Worm (Caenorhabditis elegans) whole organism, late embryonic: ENCODE data around the gene Y19D2B.1.
"Not testable (repeated sequence)": the region's sequence is repeated elsewhere in the genome, so short reads cannot be mapped to it uniquely, and the experiment has no call there.

Experiments used
- C08G9.2 ChIP-seq: sonication (generic microtip); optimal IDR thresholded peaks from 2 replicates; lab custom pipeline; 2016; ENCODE audit warnings: mild to moderate bottlenecking, missing genetic modification characterization, moderate library complexity, missing compliant biosample characterization
- K09A11.1 ChIP-seq: sonication (generic microtip); optimal IDR thresholded peaks from 2 replicates; lab custom pipeline; 2017; ENCODE audit warnings: antibody characterized with exemption, mild to moderate bottlenecking, missing genetic modification characterization, missing compliant biosample characterization; ENCODE audit not compliant: insufficient read depth
- Y22D7AL.16 ChIP-seq: sonication (generic microtip); optimal IDR thresholded peaks from 2 replicates; lab custom pipeline; 2016; ENCODE audit warnings: missing genetic modification characterization, missing compliant biosample characterization
- ahr-1 ChIP-seq: sonication (generic microtip); optimal IDR thresholded peaks from 2 replicates; lab custom pipeline; 2016; ENCODE audit warnings: missing genetic modification characterization, missing compliant biosample characterization
- ama-1 ChIP-seq: fragments of 150-350 bp; optimal IDR thresholded peaks from 2 replicates; lab custom pipeline; 2014
- ceh-18 ChIP-seq: sonication (generic microtip); optimal IDR thresholded peaks from 2 replicates; lab custom pipeline; 2016; ENCODE audit warnings: missing genetic modification characterization, missing compliant biosample characterization
- ceh-24 ChIP-seq: sonication (generic microtip); optimal IDR thresholded peaks from 2 replicates; lab custom pipeline; 2016; ENCODE audit warnings: mild to moderate bottlenecking, missing genetic modification characterization, missing compliant biosample characterization
- ceh-30 ChIP-seq: fragments of 150-350 bp; optimal IDR thresholded peaks from 2 replicates; lab custom pipeline; 2014; ENCODE audit warnings: missing biosample characterization, missing genetic modification characterization
- ceh-31 ChIP-seq: sonication (generic microtip); optimal IDR thresholded peaks from 2 replicates; lab custom pipeline; 2016; ENCODE audit warnings: missing genetic modification characterization, missing compliant biosample characterization
- ceh-48 ChIP-seq: sonication (generic microtip); optimal IDR thresholded peaks from 2 replicates; lab custom pipeline; 2016; ENCODE audit warnings: missing genetic modification characterization, inconsistent platforms, missing compliant biosample characterization
- ceh-6 ChIP-seq: fragments of 200-800 bp; sonication (Bioruptor generic); optimal IDR thresholded peaks from 2 replicates; lab custom pipeline; 2018; ENCODE audit warnings: mild to moderate bottlenecking, missing genetic modification characterization, missing compliant biosample characterization
- che-1 ChIP-seq: sonication (generic microtip); optimal IDR thresholded peaks from 2 replicates; lab custom pipeline; 2016; ENCODE audit warnings: mild to moderate bottlenecking, missing genetic modification characterization, missing compliant biosample characterization
- elt-4 ChIP-seq: sonication (generic microtip); optimal IDR thresholded peaks from 2 replicates; lab custom pipeline; 2016; ENCODE audit warnings: missing genetic modification characterization, missing compliant biosample characterization
- eyg-1 ChIP-seq: sonication (generic microtip); optimal IDR thresholded peaks from 2 replicates; lab custom pipeline; 2016; ENCODE audit warnings: missing genotype, missing genetic modification characterization, missing compliant biosample characterization
- fax-1 ChIP-seq: sonication (generic microtip); optimal IDR thresholded peaks from 2 replicates; lab custom pipeline; 2016; ENCODE audit warnings: missing genotype, missing genetic modification characterization, missing compliant biosample characterization
- fkh-6 ChIP-seq: sonication (generic microtip); optimal IDR thresholded peaks from 2 replicates; lab custom pipeline; 2016; ENCODE audit warnings: missing genetic modification characterization, missing compliant biosample characterization
- hlh-15 ChIP-seq: sonication (generic microtip); optimal IDR thresholded peaks from 2 replicates; lab custom pipeline; 2016; ENCODE audit warnings: missing genetic modification characterization, missing compliant biosample characterization
- hlh-6 ChIP-seq: sonication (generic microtip); optimal IDR thresholded peaks from 2 replicates; lab custom pipeline; 2016; ENCODE audit warnings: missing genotype, missing genetic modification characterization, missing compliant biosample characterization
- lim-6 ChIP-seq: sonication (generic microtip); optimal IDR thresholded peaks from 2 replicates; lab custom pipeline; 2016; ENCODE audit warnings: missing genetic modification characterization, missing compliant biosample characterization
- madf-2 ChIP-seq: sonication (generic microtip); optimal IDR thresholded peaks from 2 replicates; lab custom pipeline; 2017; ENCODE audit warnings: missing genetic modification characterization, missing compliant biosample characterization
- nfya-1 ChIP-seq: sonication (generic microtip); optimal IDR thresholded peaks from 2 replicates; lab custom pipeline; 2017; ENCODE audit warnings: missing genetic modification characterization, mild to moderate bottlenecking, missing compliant biosample characterization, antibody characterized with exemption, moderate library complexity
- npax-4 ChIP-seq: sonication (generic microtip); optimal IDR thresholded peaks from 2 replicates; lab custom pipeline; 2016; ENCODE audit warnings: missing genetic modification characterization, missing compliant biosample characterization
- odd-2 ChIP-seq: sonication (generic microtip); optimal IDR thresholded peaks from 2 replicates; lab custom pipeline; 2017; ENCODE audit warnings: antibody characterized with exemption, mild to moderate bottlenecking, missing genetic modification characterization, missing compliant biosample characterization
- pha-2 ChIP-seq: sonication (generic microtip); optimal IDR thresholded peaks from 2 replicates; lab custom pipeline; 2017; ENCODE audit warnings: mild to moderate bottlenecking, missing genetic modification characterization, missing compliant biosample characterization
- pha-4 ChIP-seq: fragments of 150-350 bp; optimal IDR thresholded peaks from 2 replicates; lab custom pipeline; 2018; ENCODE audit warnings: missing biosample characterization, missing genetic modification reagents, missing genetic modification characterization
- pqm-1 ChIP-seq: sonication (generic microtip); optimal IDR thresholded peaks from 2 replicates; lab custom pipeline; 2016; ENCODE audit warnings: missing genetic modification characterization, missing compliant biosample characterization
- pros-1 ChIP-seq: fragments of 150-350 bp; optimal IDR thresholded peaks from 2 replicates; lab custom pipeline; 2014; ENCODE audit warnings: missing biosample characterization, missing genetic modification reagents, missing genetic modification characterization
- ref-2 ChIP-seq: sonication (generic microtip); optimal IDR thresholded peaks from 2 replicates; lab custom pipeline; 2016; ENCODE audit warnings: missing genetic modification characterization, missing compliant biosample characterization
- rnt-1 ChIP-seq: sonication (generic microtip); optimal IDR thresholded peaks from 2 replicates; lab custom pipeline; 2016; ENCODE audit warnings: missing genetic modification characterization, missing compliant biosample characterization
- syd-9 ChIP-seq: sonication (generic microtip); optimal IDR thresholded peaks from 2 replicates; lab custom pipeline; 2016; ENCODE audit warnings: mild to moderate bottlenecking, missing genetic modification characterization, moderate library complexity, missing compliant biosample characterization
- tbx-2 ChIP-seq: sonication (generic microtip); optimal IDR thresholded peaks from 2 replicates; lab custom pipeline; 2016; ENCODE audit warnings: missing genetic modification characterization, missing compliant biosample characterization
- unc-42 ChIP-seq: sonication (generic microtip); optimal IDR thresholded peaks from 2 replicates; lab custom pipeline; 2016; ENCODE audit warnings: missing genotype, missing genetic modification characterization, missing compliant biosample characterization
- unc-55 ChIP-seq: sonication (generic microtip); optimal IDR thresholded peaks from 2 replicates; lab custom pipeline; 2017; ENCODE audit warnings: missing biosample characterization, missing genetic modification reagents, missing genetic modification characterization
- unc-86 ChIP-seq: sonication (generic microtip); optimal IDR thresholded peaks from 2 replicates; lab custom pipeline; 2016; ENCODE audit warnings: missing genetic modification characterization, missing compliant biosample characterization
- ztf-16 ChIP-seq: sonication (generic microtip); optimal IDR thresholded peaks from 2 replicates; lab custom pipeline; 2017; ENCODE audit warnings: missing genetic modification characterization, missing compliant biosample characterization

The Y19D2B.1 gene

ce11 chrII:10946848-10947247, 24.1 kb upstream of the Y19D2B.1 start:
- TF ChIP-seq ceh-48 (tag; lab: Kevin White, UChicago), result peak; percentile 35
- peak; percentile 78 for TF ChIP-seq unc-55
- TF ChIP-seq madf-2, result no peak
- TF ChIP-seq tbx-2 (tag; lab: Kevin White, UChicago), result peak; percentile 2
- peak; percentile 2 for TF ChIP-seq unc-42

- TF ChIP-seq ceh-30 (tag; lab: Kevin White, UChicago) (no peak), unc-55 (no peak), fax-1 (tag; lab: Kevin White, UChicago) (no peak), ref-2 (tag; lab: Kevin White, UChicago) (peak; percentile 6), ama-1 (lab: Kevin White, UChicago) (no peak), npax-4 (no peak), Y22D7AL.16 (tag; lab: Kevin White, UChicago) (no peak), ztf-16 (tag; lab: Kevin White, UChicago) (no peak)
These were observed 22.7 kb upstream of the Y19D2B.1 start for ce11 chrII:10945446-10945845.

ce11 chrII:10941918-10942317, 19.1 kb upstream of the Y19D2B.1 start, which contains the start of gene R03D7.15:
TSS of gene R03D7.15 (plus strand) at chrII:10942216.
- not testable (repeated sequence) for TF ChIP-seq ceh-6 (GFP tag; lab: Kevin White, UChicago); hlh-6 (tag; lab: Kevin White, UChicago); unc-86 (tag; lab: Kevin White, UChicago)
- TF ChIP-seq, all 69 proteins: peak for 0; not testable (repeated sequence) for 69

DNA sequence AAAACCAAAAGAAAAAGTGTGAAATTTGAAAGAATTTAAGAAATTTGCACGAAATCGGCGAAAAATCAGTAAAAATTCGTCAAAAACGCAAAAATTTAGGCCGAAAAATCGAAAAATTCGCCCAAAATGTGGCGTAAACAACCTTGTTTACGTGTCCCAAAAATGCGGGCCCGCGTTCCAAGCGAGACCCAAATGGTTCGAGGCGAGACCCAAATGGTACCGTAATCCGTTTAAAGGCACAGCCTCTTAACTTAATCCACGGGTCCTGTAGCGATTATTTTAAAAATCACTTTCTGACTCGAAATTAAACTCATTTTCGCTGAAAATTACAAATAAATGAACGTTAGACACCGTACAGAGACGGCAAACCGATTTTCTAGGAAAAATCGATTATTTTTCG, 12.6 kb upstream of the Y19D2B.1 start:
- TF ChIP-seq ceh-30 (tag; lab: Kevin White, UChicago) (no peak), ama-1 (lab: Kevin White, UChicago) (no peak), fax-1 (tag; lab: Kevin White, UChicago) (no peak), madf-2 (no peak), eyg-1 (tag; lab: Kevin White, UChicago) (no peak), ahr-1 (tag; lab: Kevin White, UChicago) (no peak), che-1 (tag; lab: Kevin White, UChicago) (no peak), ceh-18 (tag; lab: Kevin White, UChicago) (no peak), unc-55 (no peak), odd-2 (no peak), ztf-16 (tag; lab: Kevin White, UChicago) (no peak), elt-4 (tag; lab: Kevin White, UChicago) (no peak), lim-6 (tag; lab: Kevin White, UChicago) (no peak), pqm-1 (tag; lab: Kevin White, UChicago) (no peak)

- TF ChIP-seq C08G9.2 (tag; lab: Kevin White, UChicago), result no peak
- no peak for TF ChIP-seq ceh-24 (tag; lab: Kevin White, UChicago)
- no peak for TF ChIP-seq rnt-1 (tag; lab: Kevin White, UChicago)
- TF ChIP-seq pha-4, result no peak
- no peak for TF ChIP-seq pha-2 (tag; lab: Kevin White, UChicago)
- no peak for TF ChIP-seq syd-9 (tag; lab: Kevin White, UChicago)
- no peak for TF ChIP-seq ceh-30 (tag; lab: Kevin White, UChicago)
- TF ChIP-seq ceh-31 (tag; lab: Kevin White, UChicago), result no peak
- TF ChIP-seq, all 69 proteins: peak for 0
These were observed 12.0 kb upstream of the Y19D2B.1 start, which contains the start of gene R03D7.2 for ce11 chrII:10934786-10935185. TSS of gene R03D7.2 (minus strand) at chrII:10935184.

ce11 chrII:10933948-10934722, 11.4 kb upstream of the Y19D2B.1 start:
- no peak for TF ChIP-seq elt-4 (tag; lab: Kevin White, UChicago)
- TF ChIP-seq lim-6 (tag; lab: Kevin White, UChicago), result no peak
- no peak for TF ChIP-seq hlh-15 (tag; lab: Kevin White, UChicago)
- TF ChIP-seq pros-1 (tag; lab: Kevin White, UChicago), result no peak
- no peak for TF ChIP-seq nfya-1 (tag; lab: Kevin White, UChicago)
- no peak for TF ChIP-seq fkh-6 (tag; lab: Kevin White, UChicago)
- no peak for TF ChIP-seq K09A11.1 (tag; lab: Kevin White, UChicago)
- no peak for TF ChIP-seq rnt-1 (tag; lab: Kevin White, UChicago)
